Fruit fly (Drosophila melanogaster): Measurements from ENCODE around the gene Es2.

Gene Es2

dm6 chrX:8413513-8414113 lies 47.7 kb upstream of the Es2 start (continued):
- peak; percentile 9 for TF ChIP-seq grn (GFP tag; optimal IDR thresholded peaks at IDR 0.05)

- TF ChIP-seq HLHmδ (GFP tag; optimal IDR thresholded peaks at IDR 0.05) = no peak
- peak; percentile 73 for TF ChIP-seq Blimp-1 (GFP tag; optimal IDR thresholded peaks at IDR 0.05)
- TF ChIP-seq nmo (GFP tag; optimal IDR thresholded peaks at IDR 0.05) = no peak
- peak; percentile 55 for TF ChIP-seq zf30C (GFP tag; optimal IDR thresholded peaks at IDR 0.05)
- no peak for TF ChIP-seq GATAe (GFP tag; conservative IDR thresholded peaks at IDR 0.05)
- TF ChIP-seq CG2120 (GFP tag; optimal IDR thresholded peaks at IDR 0.05) = peak; percentile 9
- peak; percentile 52 for TF ChIP-seq Med (GFP tag)
- 0 out of 3 replicates have a peak, but pooled peaks have one; percentile 25 for TF ChIP-seq row (GFP tag; IDR thresholded peaks at IDR 0.05)
These were observed 46.9 kb upstream of the Es2 start for dm6 chrX:8414351-8414750.

dm6 chrX:8415605-8416004 lies 45.7 kb upstream of the Es2 start:
- TF ChIP-seq caup (GFP tag; optimal IDR thresholded peaks at IDR 0.05; ENCODE audit: severe bottlenecking) = no peak
- TF ChIP-seq psq (GFP tag; optimal IDR thresholded peaks at IDR 0.05) = no peak
- TF ChIP-seq Ptx1 (GFP tag; IDR thresholded peaks at IDR 0.05) = 0 out of 2 replicates have a peak, but pooled peaks have one; percentile 19
- TF ChIP-seq sens (GFP tag) = peak; percentile 79
- TF ChIP-seq pros (GFP tag; optimal IDR thresholded peaks at IDR 0.05) = no peak
- TF ChIP-seq bab2 (GFP tag; optimal IDR thresholded peaks at IDR 0.05) = no peak
- TF ChIP-seq CG11696 (GFP tag; IDR thresholded peaks at IDR 0.05) = peak; percentile 56; the same call in 1 of the 2 replicates
- no peak for TF ChIP-seq vnd (GFP tag; IDR thresholded peaks at IDR 0.05; ENCODE audit: partially characterized antibody)
- TF ChIP-seq dm (GFP tag; optimal IDR thresholded peaks at IDR 0.05) = no peak
- no peak for TF ChIP-seq knrl (GFP tag; IDR thresholded peaks at IDR 0.05; ENCODE audit: partially characterized antibody)
- no peak for TF ChIP-seq CG4282 (GFP tag; optimal IDR thresholded peaks at IDR 0.05)
- no peak for TF ChIP-seq ssp (GFP tag; IDR thresholded peaks at IDR 0.05)
- no peak for TF ChIP-seq ftz-f1 (GFP tag; optimal IDR thresholded peaks at IDR 0.05)
- TF ChIP-seq danr (GFP tag; IDR thresholded peaks at IDR 0.05) = no peak
- no peak for TF ChIP-seq wor (GFP tag; IDR thresholded peaks at IDR 0.05)
- TF ChIP-seq ap (GFP tag; IDR thresholded peaks at IDR 0.05) = no peak
- TF ChIP-seq sob (GFP tag; IDR thresholded peaks at IDR 0.05) = no peak
- peak; percentile 12 for TF ChIP-seq Med (GFP tag)
- TF ChIP-seq CG18599 (GFP tag; optimal IDR thresholded peaks at IDR 0.05) = no peak
- no peak for TF ChIP-seq pita (GFP tag; optimal IDR thresholded peaks at IDR 0.05)
- peak; percentile 5 for TF ChIP-seq CG11504 (tag; optimal IDR thresholded peaks at IDR 0.05)
- no peak for TF ChIP-seq CG8089 (GFP tag; optimal IDR thresholded peaks at IDR 0.05)
- no peak for TF ChIP-seq CG3281 (GFP tag; optimal IDR thresholded peaks at IDR 0.05)
- TF ChIP-seq mam (GFP tag; optimal IDR thresholded peaks at IDR 0.05) = no peak
- TF ChIP-seq NC2β (GFP tag; optimal IDR thresholded peaks at IDR 0.05) = no peak
- TF ChIP-seq CG11560 (tag; IDR thresholded peaks at IDR 0.05) = no peak
- peak; percentile 25 for TF ChIP-seq Ets65A (GFP tag)
- TF ChIP-seq CG7745 (tag; optimal IDR thresholded peaks at IDR 0.05) = no peak
- no peak for TF ChIP-seq CG17359 (tag; optimal IDR thresholded peaks at IDR 0.05)
- no peak for TF ChIP-seq sc (optimal IDR thresholded peaks at IDR 0.05)
- TF ChIP-seq sc (GFP tag; optimal IDR thresholded peaks at IDR 0.05) = no peak
